Worm (Caenorhabditis elegans): ENCODE results near the gene W04G3.5.
A peak's percentile ranks its signal among the peaks of the same experiment; 100 is the strongest.

W04G3.5 gene

ce11 chrX:11060940-11061339, 12.5 kb upstream of the W04G3.5 start:
- TF ChIP-seq nhr-21 (tag; optimal IDR thresholded peaks at IDR 0.05), result peak; percentile 43
- TF ChIP-seq blmp-1 (tag; optimal IDR thresholded peaks at IDR 0.05; ENCODE audit: insufficient read depth), result peak; percentile 56
- TF ChIP-seq skn-1 (tag; optimal IDR thresholded peaks at IDR 0.05), result no peak

DNA sequence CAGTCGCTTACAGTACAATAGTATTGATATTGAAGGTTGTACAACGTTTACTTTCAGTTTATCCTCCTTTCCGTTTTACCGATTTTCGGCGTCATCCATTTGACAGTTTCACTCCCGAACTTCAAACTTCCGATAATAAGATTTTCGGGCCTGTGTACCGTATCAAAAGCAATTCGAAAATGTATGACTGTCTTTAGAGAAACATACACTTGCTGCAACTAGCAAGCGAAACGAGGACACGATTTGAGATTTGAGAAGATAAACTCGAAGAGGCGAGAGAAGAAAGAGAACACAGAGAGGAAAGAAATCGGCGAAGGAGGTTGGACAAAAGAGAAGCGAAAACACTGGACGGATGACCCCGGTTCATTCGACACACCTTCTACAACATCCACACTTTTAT, 11.6 kb upstream of the W04G3.5 start, which contains the start of gene lpr-5:
Gene lpr-5, plus strand, starts transcription at position 220 of the 400 bp plus-strand sequence.
- peak; percentile 55 for TF ChIP-seq nhr-21 (tag; optimal IDR thresholded peaks at IDR 0.05)
- no peak for TF ChIP-seq gmeb-1 (tag; optimal IDR thresholded peaks at IDR 0.05)
- peak; percentile 9 for TF ChIP-seq fos-1 (tag; optimal IDR thresholded peaks at IDR 0.05)
- peak; percentile 36 for TF ChIP-seq ceh-16 (tag; optimal IDR thresholded peaks at IDR 0.05)
- TF ChIP-seq unc-39 (tag; optimal IDR thresholded peaks at IDR 0.05), result no peak
- TF ChIP-seq mab-5 (tag; optimal IDR thresholded peaks at IDR 0.05), result no peak
- no peak for TF ChIP-seq lin-13 (GFP tag; optimal IDR thresholded peaks at IDR 0.05)

DNA sequence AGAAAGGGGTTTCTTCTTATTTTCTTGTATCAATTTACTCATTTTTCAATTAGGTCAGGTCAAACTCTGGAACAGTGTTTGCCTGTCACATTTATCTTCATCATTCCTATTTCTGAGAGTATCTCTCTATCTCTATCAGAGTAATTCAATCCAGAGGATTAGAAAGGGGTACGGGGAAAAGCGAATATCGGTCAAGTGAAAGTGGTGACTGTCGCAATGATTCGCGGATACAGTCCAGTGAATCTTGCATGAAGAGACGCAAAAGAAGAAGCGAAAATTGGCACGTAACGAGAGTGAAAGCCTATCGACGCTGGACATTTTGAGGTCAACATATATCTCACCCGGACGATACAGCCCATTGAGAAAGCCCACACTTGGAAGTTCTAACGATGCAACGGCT, 8.7 kb upstream of the W04G3.5 start, which contains the start of gene lpr-4:
Gene lpr-4, plus strand, starts transcription at position 328 of the 400 bp plus-strand sequence.
- TF ChIP-seq sem-4 (tag; optimal IDR thresholded peaks at IDR 0.05) (peak; percentile 13), ztf-4 (tag; optimal IDR thresholded peaks at IDR 0.05) (no peak), mab-5 (tag; optimal IDR thresholded peaks at IDR 0.05) (no peak), peb-1 (tag; optimal IDR thresholded peaks at IDR 0.05) (no peak), F13H6.1 (tag; optimal IDR thresholded peaks at IDR 0.05) (no peak), nhr-12 (tag; optimal IDR thresholded peaks at IDR 0.05) (no peak), nhr-21 (tag; optimal IDR thresholded peaks at IDR 0.05) (peak; percentile 76), ztf-1 (GFP tag; conservative IDR thresholded peaks at IDR 0.05) (no peak), nhr-237 (tag; optimal IDR thresholded peaks at IDR 0.05) (no peak), elt-1 (tag; optimal IDR thresholded peaks at IDR 0.05) (no peak), ztf-11 (tag; optimal IDR thresholded peaks at IDR 0.05) (no peak), fos-1 (tag; optimal IDR thresholded peaks at IDR 0.05) (peak; percentile 56), aly-2 (tag; optimal IDR thresholded peaks at IDR 0.05) (no peak), alr-1 (tag; optimal IDR thresholded peaks at IDR 0.05) (no peak), crh-2 (tag; optimal IDR thresholded peaks at IDR 0.05) (no peak), mdl-1 (tag; optimal IDR thresholded peaks at IDR 0.05) (no peak), nhr-23 (tag; optimal IDR thresholded peaks at IDR 0.05) (no peak), Y55F3AM.14 (GFP tag; optimal IDR thresholded peaks at IDR 0.05) (no peak), blmp-1 (tag; optimal IDR thresholded peaks at IDR 0.05; ENCODE audit: insufficient read depth) (peak; percentile 94), R02D3.7 (tag; optimal IDR thresholded peaks at IDR 0.05) (no peak), lin-11 (tag; optimal IDR thresholded peaks at IDR 0.05) (no peak), nhr-77 (tag; optimal IDR thresholded peaks at IDR 0.05) (no peak), nhr-129 (tag; optimal IDR thresholded peaks at IDR 0.05) (no peak), nhr-25 (tag; optimal IDR thresholded peaks at IDR 0.05) (peak; percentile 16), sma-9 (GFP tag; optimal IDR thresholded peaks at IDR 0.05) (peak; percentile 23), sma-9 (tag; optimal IDR thresholded peaks at IDR 0.05) (no peak), ama-1 (optimal IDR thresholded peaks at IDR 0.05) (no peak), lsy-2 (tag; optimal IDR thresholded peaks at IDR 0.05) (peak in 1 of 2 experiments; percentile 20), unc-39 (tag; optimal IDR thresholded peaks at IDR 0.05) (no peak), C34F6.9 (tag; optimal IDR thresholded peaks at IDR 0.05) (no peak), nhr-10 (tag; optimal IDR thresholded peaks at IDR 0.05) (no peak), dmd-4 (tag; optimal IDR thresholded peaks at IDR 0.05) (no peak), lin-39 (tag; optimal IDR thresholded peaks at IDR 0.05) (no peak), egl-27 (tag; optimal IDR thresholded peaks at IDR 0.05) (peak; percentile 47), unc-62 (GFP tag; optimal IDR thresholded peaks at IDR 0.05) (no peak), unc-55 (GFP tag; optimal IDR thresholded peaks at IDR 0.05) (no peak), skn-1 (tag; optimal IDR thresholded peaks at IDR 0.05) (no peak), ceh-82 (tag; optimal IDR thresholded peaks at IDR 0.05) (no peak), ZK546.5 (tag; optimal IDR thresholded peaks at IDR 0.05) (no peak), gmeb-1 (tag; optimal IDR thresholded peaks at IDR 0.05) (no peak), sma-3 (GFP tag; optimal IDR thresholded peaks at IDR 0.05) (no peak), nhr-11 (tag; optimal IDR thresholded peaks at IDR 0.05) (no peak), snpc-4 (tag; optimal IDR thresholded peaks at IDR 0.05) (no peak), mbf-1 (tag; optimal IDR thresholded peaks at IDR 0.05) (no peak)
